Fruit fly (Drosophila melanogaster) whole organism, wandering third instar larva: Measurements from ENCODE around the gene CG34462.
A peak's percentile ranks its signal among the peaks of the same experiment; 100 is the strongest.

ENCODE experiments used
- Abd-B ChIP-seq: fragments of >200 bp; optimal IDR thresholded peaks from 2 replicates; lab custom pipeline; 2017; ENCODE audit warnings: missing biosample characterization, missing genetic modification characterization
- CG32264 ChIP-seq: fragments of 200-800 bp; sonication (Bioruptor generic); optimal IDR thresholded peaks from 2 replicates; lab custom pipeline; 2016; ENCODE audit warnings: missing biosample characterization, missing genetic modification characterization
- CG9705 ChIP-seq: fragments of 200-800 bp; sonication (Bioruptor generic); optimal IDR thresholded peaks from 2 replicates; lab custom pipeline; 2018; ENCODE audit warnings: missing biosample characterization, mild to moderate bottlenecking, missing genetic modification characterization
- CrebA ChIP-seq: fragments of 200-800 bp; sonication (Bioruptor generic); optimal IDR thresholded peaks from 2 replicates; lab custom pipeline; 2016; ENCODE audit warnings: missing biosample characterization, mild to moderate bottlenecking, missing genetic modification characterization, borderline replicate concordance
- Dif ChIP-seq: fragments of 200-275, 200-300 bp; sonication (Bioruptor generic); optimal IDR thresholded peaks from 2 replicates; lab custom pipeline; 2018; ENCODE audit warnings: missing biosample characterization, missing genetic modification characterization; ENCODE audit not compliant: partially characterized antibody
- GATAd ChIP-seq: sonication (Bioruptor generic); optimal IDR thresholded peaks from 2 replicates; lab custom pipeline; 2016; ENCODE audit warnings: missing biosample characterization, missing genetic modification characterization
- HLH106 ChIP-seq: fragments of 200-800 bp; optimal IDR thresholded peaks from 3 replicates; lab custom pipeline; 2019; ENCODE audit warnings: missing biosample characterization, mild to moderate bottlenecking, missing genetic modification characterization, moderate library complexity
- Hnf4 ChIP-seq: fragments of 200-800 bp; sonication (Bioruptor generic); optimal IDR thresholded peaks from 2 replicates; lab custom pipeline; 2016; ENCODE audit warnings: missing biosample characterization, mild to moderate bottlenecking, missing genetic modification characterization
- Hr78 ChIP-seq: fragments of >200 bp; optimal IDR thresholded peaks from 2 replicates; lab custom pipeline; 2017; ENCODE audit warnings: missing biosample characterization, missing genetic modification characterization
- Hr83 ChIP-seq: fragments of 200-300 bp; sonication (Bioruptor generic); optimal IDR thresholded peaks from 2 replicates; lab custom pipeline; 2016; ENCODE audit warnings: missing biosample characterization, mild to moderate bottlenecking, missing genetic modification characterization, moderate library complexity; ENCODE audit not compliant: poor library complexity, severe bottlenecking
- Mio ChIP-seq: sonication (Bioruptor generic); optimal IDR thresholded peaks from 2 replicates; lab custom pipeline; 2016; ENCODE audit warnings: missing biosample characterization, missing genetic modification characterization
- N ChIP-seq: fragments of >200 bp; optimal IDR thresholded peaks from 2 replicates; lab custom pipeline; 2018; ENCODE audit warnings: missing biosample characterization, missing external identifiers, missing genetic modification characterization
- OdsH ChIP-seq: fragments of 200-800 bp; sonication (Bioruptor generic); optimal IDR thresholded peaks from 2 replicates; lab custom pipeline; 2016; ENCODE audit warnings: missing biosample characterization, mild to moderate bottlenecking, missing genetic modification characterization
- Rel ChIP-seq, 2 experiments: fragments of 200-800 bp; sonication (Bioruptor generic) in 1 of 2; optimal IDR thresholded peaks; 2 replicates in 1 of 2; 3 replicates in 1 of 2; lab custom pipeline; 2016 to 2019; ENCODE audit warnings: mild to moderate bottlenecking in 2 of 2, missing biosample characterization in 2 of 2, missing genetic modification characterization in 2 of 2, moderate library complexity in 1 of 2
- Sp1 ChIP-seq: fragments of 200-800 bp; sonication (Bioruptor generic); optimal IDR thresholded peaks from 3 replicates; lab custom pipeline; 2019; ENCODE audit warnings: missing biosample characterization, mild to moderate bottlenecking, missing genetic modification characterization, moderate library complexity
- Vsx2 ChIP-seq: fragments of 200-300, 225-300 bp; sonication (Bioruptor generic); optimal IDR thresholded peaks from 2 replicates; lab custom pipeline; 2018; ENCODE audit warnings: missing biosample characterization, missing genetic modification characterization; ENCODE audit not compliant: partially characterized antibody
- brk ChIP-seq: fragments of 200-800 bp; sonication (Bioruptor generic); optimal IDR thresholded peaks from 2 replicates; lab custom pipeline; 2016; ENCODE audit warnings: missing biosample characterization, mild to moderate bottlenecking, missing genetic modification characterization
- dl ChIP-seq, 2 experiments: fragments of 175-275, 200-275 bp in 1 of 2; fragments of 200-275 bp in 1 of 2; sonication (Bioruptor generic); optimal IDR thresholded peaks; lab custom pipeline; 2018; ENCODE audit warnings: mild to moderate bottlenecking in 2 of 2, missing biosample characterization in 2 of 2, missing genetic modification characterization in 2 of 2, moderate library complexity in 2 of 2; ENCODE audit not compliant: partially characterized antibody in 2 of 2, insufficient read depth in 1 of 2
- dmrt93B ChIP-seq: fragments of 200-800 bp; sonication (Bioruptor generic); optimal IDR thresholded peaks from 2 replicates; lab custom pipeline; 2018; ENCODE audit warnings: missing biosample characterization, mild to moderate bottlenecking, missing genetic modification characterization
- dsf ChIP-seq: sonication (Bioruptor generic); optimal IDR thresholded peaks from 2 replicates; lab custom pipeline; 2016; ENCODE audit warnings: missing biosample characterization, missing genetic modification characterization, borderline replicate concordance
- ey ChIP-seq: fragments of 200-800 bp; sonication (Bioruptor generic); optimal IDR thresholded peaks from 2 replicates; lab custom pipeline; 2016; ENCODE audit warnings: missing biosample characterization, missing genetic modification characterization
- foxo ChIP-seq, 2 experiments: fragments of 200-800 bp; sonication (Bioruptor generic); optimal IDR thresholded peaks; 2 replicates in 1 of 2; 3 replicates in 1 of 2; lab custom pipeline; 2016 to 2017; ENCODE audit warnings: missing biosample characterization in 2 of 2, missing genetic modification characterization in 2 of 2
- fru ChIP-seq: fragments of 200-800 bp; sonication (Bioruptor generic); optimal IDR thresholded peaks from 3 replicates; lab custom pipeline; 2016; ENCODE audit warnings: missing biosample characterization, mild to moderate bottlenecking, missing genetic modification characterization
- h ChIP-seq: fragments of 200-800 bp; sonication (Bioruptor generic); optimal IDR thresholded peaks from 3 replicates; lab custom pipeline; 2016; ENCODE audit warnings: missing biosample characterization, mild to moderate bottlenecking, missing genetic modification characterization
- lola ChIP-seq: fragments of >200 bp; optimal IDR thresholded peaks from 2 replicates; lab custom pipeline; 2017; ENCODE audit warnings: missing biosample characterization, missing genetic modification characterization
- pan ChIP-seq: fragments of >200 bp; optimal IDR thresholded peaks from 2 replicates; lab custom pipeline; 2017
- psq ChIP-seq: fragments of 200-800 bp; sonication (Bioruptor generic); optimal IDR thresholded peaks from 3 replicates; lab custom pipeline; 2017; ENCODE audit warnings: missing biosample characterization, mild to moderate bottlenecking, missing genetic modification characterization, moderate library complexity
- rgr ChIP-seq: fragments of 200-800 bp; sonication (Bioruptor generic); optimal IDR thresholded peaks from 3 replicates; lab custom pipeline; 2016; ENCODE audit warnings: missing biosample characterization, mild to moderate bottlenecking, missing genetic modification characterization
- sage ChIP-seq: fragments of 200-800 bp; sonication (Bioruptor generic); optimal IDR thresholded peaks from 2 replicates; lab custom pipeline; 2016; ENCODE audit warnings: missing biosample characterization, mild to moderate bottlenecking, missing genetic modification characterization
- sv ChIP-seq: fragments of 200-800 bp; sonication (Bioruptor generic); optimal IDR thresholded peaks from 3 replicates; lab custom pipeline; 2016; ENCODE audit warnings: missing biosample characterization, missing genetic modification characterization
- tai ChIP-seq: sonication (Bioruptor generic); optimal IDR thresholded peaks from 2 replicates; lab custom pipeline; 2016; ENCODE audit warnings: missing biosample characterization, missing genetic modification characterization
- usp ChIP-seq: fragments of >200 bp; optimal IDR thresholded peaks from 2 replicates; lab custom pipeline; 2017; ENCODE audit warnings: missing biosample characterization, missing genetic modification characterization
- woc ChIP-seq: sonication (Bioruptor generic); optimal IDR thresholded peaks from 2 replicates; lab custom pipeline; 2016; ENCODE audit warnings: missing biosample characterization, mild to moderate bottlenecking, missing genetic modification characterization

CG34462 gene

DNA sequence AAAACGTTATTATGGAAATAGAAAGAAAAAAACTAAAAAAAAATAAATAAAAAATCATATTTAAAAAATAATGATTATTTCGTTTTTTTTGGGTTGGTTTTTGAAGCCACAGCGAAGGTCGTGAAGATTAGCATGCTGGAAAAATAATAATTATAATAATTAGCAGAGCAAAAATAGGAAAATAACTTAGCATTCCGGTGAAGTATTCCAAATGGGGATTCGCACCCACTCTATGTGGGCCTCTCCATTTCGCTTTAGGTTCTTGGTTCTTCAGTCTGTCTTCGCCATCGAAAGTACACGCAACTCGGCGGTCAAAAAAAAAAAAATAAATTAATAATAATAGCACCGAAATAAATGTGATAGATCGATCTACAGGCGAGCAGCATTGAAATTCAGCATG is at the start of gene CG34462:
Gene CG34462 (plus strand): TSS at position 301 of the 400 bp plus-strand sequence.
- TF ChIP-seq OdsH (GFP tag; lab: Kevin White, UChicago) (no peak), Sp1 (GFP tag; lab: Kevin White, UChicago) (no peak), sv (no peak)

DNA sequence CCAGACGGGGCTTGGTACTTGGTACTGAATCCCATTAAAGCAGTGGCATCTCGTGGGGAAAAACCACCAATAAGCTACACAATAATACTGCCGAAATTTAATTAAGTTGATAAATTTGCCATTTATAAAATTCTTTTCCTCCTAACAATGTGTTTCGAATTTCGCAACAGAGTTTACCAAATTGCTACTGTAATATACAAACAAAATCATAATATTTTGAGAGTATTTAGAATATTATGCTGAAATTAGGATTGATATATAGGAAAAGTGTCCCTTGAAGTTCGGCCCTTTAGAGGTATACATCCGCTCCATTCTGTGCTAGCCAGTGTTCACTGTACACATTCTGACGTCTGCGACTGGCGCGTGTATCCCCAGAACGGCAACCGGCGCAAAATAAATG is 43.7 kb upstream of the CG34462 start:
- TF ChIP-seq pan (lab: Kevin White, UChicago), result no peak
- peak; percentile 64 for TF ChIP-seq h (GFP tag; lab: Kevin White, UChicago)
- TF ChIP-seq Mio (GFP tag; lab: Kevin White, UChicago), result no peak
- TF ChIP-seq OdsH (GFP tag; lab: Kevin White, UChicago), result peak; percentile 20
- TF ChIP-seq sage (GFP tag; lab: Kevin White, UChicago), result no peak
- peak; percentile 12 for TF ChIP-seq woc (GFP tag; lab: Kevin White, UChicago)
- peak; percentile 29 for TF ChIP-seq Sp1 (GFP tag; lab: Kevin White, UChicago)
- peak; percentile 35 for TF ChIP-seq rgr
- no peak for TF ChIP-seq Hr78 (GFP tag; lab: Kevin White, UChicago)
- TF ChIP-seq Rel (GFP tag; optimal IDR thresholded peaks at IDR 0.05; lab: Kevin White, UChicago), result no peak
- no peak for TF ChIP-seq Rel (tag; optimal IDR thresholded peaks at IDR 0.05; lab: Kevin White, UChicago)
- TF ChIP-seq foxo (GFP tag; optimal IDR thresholded peaks at IDR 0.05; lab: Kevin White, UChicago), result peak in 1 of 2 experiments; percentile 49
- TF ChIP-seq Abd-B, result no peak
- no peak for TF ChIP-seq Hnf4 (GFP tag; lab: Kevin White, UChicago)
- peak; percentile 35 for TF ChIP-seq dmrt93B (GFP tag; lab: Kevin White, UChicago)
- TF ChIP-seq fru (GFP tag; lab: Kevin White, UChicago), result peak; percentile 30
- TF ChIP-seq ey (GFP tag; lab: Kevin White, UChicago), result peak; percentile 38
- no peak for TF ChIP-seq CG9705 (GFP tag; lab: Kevin White, UChicago)
- no peak for TF ChIP-seq Dif
- peak; percentile 54 for TF ChIP-seq HLH106
- TF ChIP-seq GATAd (GFP tag; lab: Kevin White, UChicago), result no peak
- TF ChIP-seq brk (GFP tag; lab: Kevin White, UChicago), result no peak
- no peak for TF ChIP-seq Vsx2 (GFP tag; lab: Kevin White, UChicago)
- no peak for TF ChIP-seq lola (GFP tag; lab: Kevin White, UChicago)
- TF ChIP-seq, all 38 proteins: peak for 10

DNA sequence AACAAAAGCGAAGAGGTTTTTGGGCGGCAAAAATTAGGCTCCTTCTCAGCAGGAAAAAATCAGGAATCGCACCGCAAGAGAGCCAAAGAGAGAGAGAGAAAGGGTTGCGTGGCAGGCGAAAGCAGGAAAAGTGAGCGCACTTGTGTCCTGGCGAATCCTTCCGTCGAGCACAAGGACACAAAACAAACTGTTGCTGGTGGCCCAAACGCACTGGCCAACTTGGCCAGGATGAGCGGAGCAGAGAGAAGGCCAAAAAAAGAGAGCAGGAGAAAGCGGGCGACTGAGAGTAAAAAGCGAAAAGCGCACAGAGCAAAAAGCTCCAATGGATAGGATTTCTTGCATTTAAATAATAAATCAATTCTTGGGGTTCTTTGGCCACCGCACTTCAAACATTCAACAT is 43.1 kb upstream of the CG34462 start:
- TF ChIP-seq Sp1 (GFP tag; lab: Kevin White, UChicago) (no peak), HLH106 (no peak), foxo (GFP tag; optimal IDR thresholded peaks at IDR 0.05; lab: Kevin White, UChicago) (no peak), tai (GFP tag; lab: Kevin White, UChicago) (no peak), CrebA (GFP tag; lab: Kevin White, UChicago) (no peak), OdsH (GFP tag; lab: Kevin White, UChicago) (no peak), CG32264 (no peak), psq (no peak), woc (GFP tag; lab: Kevin White, UChicago) (no peak), Hr83 (GFP tag; lab: Kevin White, UChicago) (no peak), fru (GFP tag; lab: Kevin White, UChicago) (no peak), sv (no peak), lola (GFP tag; lab: Kevin White, UChicago) (no peak), ey (GFP tag; lab: Kevin White, UChicago) (no peak), Hnf4 (GFP tag; lab: Kevin White, UChicago) (no peak), usp (GFP tag; lab: Kevin White, UChicago) (no peak), Hr78 (GFP tag; lab: Kevin White, UChicago) (no peak), h (GFP tag; lab: Kevin White, UChicago) (no peak)

DNA sequence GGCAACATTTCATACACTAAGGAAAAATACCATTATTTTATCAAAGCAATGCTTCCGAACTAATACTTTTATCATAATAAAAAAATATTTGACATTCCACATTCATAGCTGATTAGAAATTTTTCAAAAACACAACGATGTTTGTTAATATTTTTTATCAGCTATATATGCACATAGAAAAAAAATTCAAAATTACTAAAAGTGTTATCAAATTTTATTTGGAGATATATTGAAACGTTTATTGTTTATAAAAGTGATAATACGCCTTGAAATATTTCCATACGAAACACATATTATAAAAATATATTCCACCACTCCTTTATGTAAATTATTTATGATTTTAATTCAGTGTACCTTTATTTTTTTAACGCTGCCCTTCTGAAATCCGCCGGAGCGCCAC is 42.6 kb upstream of the CG34462 start:
- TF ChIP-seq Rel (GFP tag; optimal IDR thresholded peaks at IDR 0.05; lab: Kevin White, UChicago) (no peak), Rel (tag; optimal IDR thresholded peaks at IDR 0.05; lab: Kevin White, UChicago) (no peak), pan (lab: Kevin White, UChicago) (no peak), dsf (GFP tag; lab: Kevin White, UChicago) (no peak), OdsH (GFP tag; lab: Kevin White, UChicago) (no peak), foxo (GFP tag; optimal IDR thresholded peaks at IDR 0.05; lab: Kevin White, UChicago) (no peak), Abd-B (no peak), N (no peak), Hnf4 (GFP tag; lab: Kevin White, UChicago) (no peak), ey (GFP tag; lab: Kevin White, UChicago) (no peak), dl (GFP tag; optimal IDR thresholded peaks at IDR 0.05; lab: Kevin White, UChicago; ENCODE audit: insufficient read depth in 1 of 2, partially characterized antibody in 2 of 2) (no peak)
